Fruit fly (Drosophila melanogaster): Measurements from ENCODE around the gene CG31676.

CG31676 gene

DNA sequence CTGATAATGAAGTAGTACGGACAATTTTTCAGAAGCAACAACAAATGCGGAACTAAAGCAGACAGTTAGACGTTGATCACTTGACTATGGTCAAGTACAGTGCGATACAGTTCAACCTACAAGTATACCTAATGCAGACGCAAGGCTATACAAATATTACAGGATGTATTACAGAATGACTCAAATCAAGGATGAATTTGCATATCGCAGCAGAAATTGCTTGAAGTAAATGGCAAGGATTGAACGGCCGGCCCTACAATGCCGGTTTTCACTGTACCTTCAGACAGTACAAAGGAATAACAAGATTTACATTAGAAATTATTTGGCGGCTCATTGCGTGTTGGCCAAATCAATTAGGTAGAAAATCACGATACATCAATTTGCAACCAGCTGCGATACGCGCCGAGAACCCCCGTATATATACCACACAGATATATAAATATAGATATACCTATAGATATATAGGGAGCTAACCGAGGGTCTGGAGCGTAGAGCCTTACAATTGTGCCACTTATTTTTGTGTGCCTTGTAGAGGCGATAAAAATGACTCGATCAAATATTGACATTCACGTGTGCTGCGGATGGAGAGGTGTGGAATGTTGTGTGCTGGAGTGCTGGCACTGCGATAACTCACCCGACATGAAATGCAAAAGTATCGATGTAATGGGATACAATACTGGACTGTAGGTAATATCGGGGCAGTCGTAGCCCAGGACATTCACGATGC lies 41.0 kb downstream of the CG31676 start (continued):
- no peak for TF ChIP-seq usp (GFP tag; optimal IDR thresholded peaks at IDR 0.05)
- no peak for TF ChIP-seq Bdp1 (GFP tag; optimal IDR thresholded peaks at IDR 0.05)
- no peak for TF ChIP-seq z (GFP tag; IDR thresholded peaks at IDR 0.05)
- no peak for TF ChIP-seq Scr (GFP tag; IDR thresholded peaks at IDR 0.05; ENCODE audit: partially characterized antibody)
- TF ChIP-seq crp (GFP tag; optimal IDR thresholded peaks at IDR 0.05): no peak
- TF ChIP-seq CG17568 (GFP tag; optimal IDR thresholded peaks at IDR 0.05): no peak
- TF ChIP-seq ara (GFP tag; IDR thresholded peaks at IDR 0.05): 0 out of 2 replicates have a peak, but pooled peaks have one; percentile 47
- peak in 1 of 2 experiments; percentile 83 for TF ChIP-seq Eip74EF (GFP tag; optimal IDR thresholded peaks at IDR 0.05)
- TF ChIP-seq CG2889 (GFP tag; IDR thresholded peaks at IDR 0.05): no peak
- TF ChIP-seq CG9876 (GFP tag; optimal IDR thresholded peaks at IDR 0.05): no peak
- no peak for TF ChIP-seq sna (GFP tag; IDR thresholded peaks at IDR 0.05; ENCODE audit: partially characterized antibody)
- TF ChIP-seq psq (GFP tag; optimal IDR thresholded peaks at IDR 0.05): no peak
- 0 out of 3 replicates have a peak, but pooled peaks have one; percentile 17 for TF ChIP-seq so (GFP tag; IDR thresholded peaks at IDR 0.05)
- no peak for TF ChIP-seq jing (GFP tag; optimal IDR thresholded peaks at IDR 0.05)
- no peak for TF ChIP-seq Fer2 (tag; optimal IDR thresholded peaks at IDR 0.05)
- TF ChIP-seq CG4820 (GFP tag; optimal IDR thresholded peaks at IDR 0.05): peak; percentile 26
- no peak for TF ChIP-seq kah (GFP tag; optimal IDR thresholded peaks at IDR 0.05)
- peak; percentile 76 for TF ChIP-seq Taf1 (GFP tag; IDR thresholded peaks at IDR 0.05)
- peak; percentile 51 for TF ChIP-seq CG9817 (tag; optimal IDR thresholded peaks at IDR 0.05)
- TF ChIP-seq BEAF-32 (GFP tag; optimal IDR thresholded peaks at IDR 0.05): no peak
- TF ChIP-seq CG1602 (GFP tag; optimal IDR thresholded peaks at IDR 0.05): no peak
- TF ChIP-seq CG10959 (GFP tag; IDR thresholded peaks at IDR 0.05): no peak
- peak; percentile 45 for TF ChIP-seq ATbp (GFP tag; optimal IDR thresholded peaks at IDR 0.05)
- TF ChIP-seq zen2 (GFP tag; IDR thresholded peaks at IDR 0.05; ENCODE audit: partially characterized antibody): no peak
- no peak for TF ChIP-seq Rx (GFP tag; IDR thresholded peaks at IDR 0.05)
- peak; percentile 50; the same call in 1 of the 2 replicates for TF ChIP-seq MBD-R2 (GFP tag; IDR thresholded peaks at IDR 0.05)
- TF ChIP-seq CG17612 (GFP tag; IDR thresholded peaks at IDR 0.05): peak; percentile 30; the same call in 1 of the 2 replicates
- TF ChIP-seq Poxn (GFP tag; IDR thresholded peaks at IDR 0.05): peak; percentile 54; the same call in 1 of the 2 replicates
- no peak for TF ChIP-seq ewg (GFP tag; optimal IDR thresholded peaks at IDR 0.05)
- TF ChIP-seq Atf-2 (GFP tag; optimal IDR thresholded peaks at IDR 0.05): peak; percentile 14
- TF ChIP-seq eve (GFP tag; optimal IDR thresholded peaks at IDR 0.05): peak in 1 of 2 experiments; percentile 53
- TF ChIP-seq shn (GFP tag; optimal IDR thresholded peaks at IDR 0.05): no peak
- TF ChIP-seq Ets65A (GFP tag): peak; percentile 95
- TF ChIP-seq BtbVII (GFP tag; optimal IDR thresholded peaks at IDR 0.05): no peak
- no peak for TF ChIP-seq CG4617 (GFP tag; optimal IDR thresholded peaks at IDR 0.05; ENCODE audit: borderline replicate concordance)
- TF ChIP-seq peb (GFP tag; IDR thresholded peaks at IDR 0.05): no peak
- no peak for TF ChIP-seq CG7745 (tag; optimal IDR thresholded peaks at IDR 0.05)
- no peak for TF ChIP-seq CG4328 (GFP tag; optimal IDR thresholded peaks at IDR 0.05)
- peak; percentile 85 for TF ChIP-seq Rfx (GFP tag; IDR thresholded peaks at IDR 0.05)
- no peak for TF ChIP-seq YL-1 (GFP tag; optimal IDR thresholded peaks at IDR 0.05)
- TF ChIP-seq hbn (GFP tag; IDR thresholded peaks at IDR 0.05; ENCODE audit: partially characterized antibody): no peak
- TF ChIP-seq Dll (GFP tag; IDR thresholded peaks at IDR 0.05; ENCODE audit: partially characterized antibody): no peak
- TF ChIP-seq Max (GFP tag; optimal IDR thresholded peaks at IDR 0.05): peak; percentile 20
- peak; percentile 79 for TF ChIP-seq mam (GFP tag; optimal IDR thresholded peaks at IDR 0.05)
- peak; percentile 14 for TF ChIP-seq Hand (GFP tag; optimal IDR thresholded peaks at IDR 0.05)
- no peak for TF ChIP-seq cg (GFP tag; optimal IDR thresholded peaks at IDR 0.05)
- TF ChIP-seq CG3995 (GFP tag; optimal IDR thresholded peaks at IDR 0.05): no peak
- TF ChIP-seq sug (tag; optimal IDR thresholded peaks at IDR 0.05): no peak
- TF ChIP-seq Dip3 (GFP tag; optimal IDR thresholded peaks at IDR 0.05): peak; percentile 54

Measured in whole organism, embryonic.